Worm (Caenorhabditis elegans) whole organism, young adult: ENCODE results near the gene ZC506.1.

ENCODE experiments used
- B0019.2 ChIP-seq: fragments of 200-800 bp; sonication (Bioruptor generic); conservative IDR thresholded peaks from 2 replicates; pipeline ENCODE4 v1.3.6; 2022; ENCODE audit warnings: missing genetic modification reagents, missing genetic modification characterization, missing compliant biosample characterization
- B0035.1 ChIP-seq: sonication (generic microtip); optimal IDR thresholded peaks from 2 replicates; lab custom pipeline; 2016; ENCODE audit warnings: missing genetic modification characterization, mild to moderate bottlenecking, missing compliant biosample characterization, missing genotype, missing genetic modification reagents
- C06A6.2 ChIP-seq: fragments of 200-800 bp; sonication (Bioruptor generic); conservative IDR thresholded peaks from 2 replicates; pipeline ENCODE4 v1.3.6; 2022; ENCODE audit warnings: missing genetic modification characterization, missing compliant biosample characterization
- F22D6.2 ChIP-seq: sonication (generic microtip); optimal IDR thresholded peaks from 2 replicates; lab custom pipeline; 2016; ENCODE audit warnings: mild to moderate bottlenecking, missing genetic modification characterization, missing compliant biosample characterization
- F33H1.4 ChIP-seq: fragments of 200-800 bp; sonication (Bioruptor generic); IDR thresholded peaks from 2 replicates; pipeline ENCODE4 v1.3.6; 2022; ENCODE audit warnings: missing genetic modification reagents, missing genetic modification characterization, missing compliant biosample characterization
- akir-1 ChIP-seq: fragments of 200-800 bp; sonication (Bioruptor generic); optimal IDR thresholded peaks from 2 replicates; lab custom pipeline; 2018; ENCODE audit warnings: mild to moderate bottlenecking, missing genetic modification characterization, moderate library complexity, missing compliant biosample characterization
- aptf-3 ChIP-seq: fragments of 200-800 bp; sonication (Bioruptor generic); IDR thresholded peaks from 2 replicates; pipeline ENCODE4 v1.3.6; 2022; ENCODE audit warnings: missing genetic modification characterization, missing compliant biosample characterization
- athp-1 ChIP-seq: sonication (generic microtip); optimal IDR thresholded peaks from 2 replicates; lab custom pipeline; 2017; ENCODE audit warnings: mild to moderate bottlenecking, missing genetic modification characterization, missing compliant biosample characterization
- attf-3 ChIP-seq: fragments of 200-800 bp; sonication (Bioruptor generic); conservative IDR thresholded peaks from 2 replicates; pipeline ENCODE4 v1.3.6; 2022; ENCODE audit warnings: missing genetic modification reagents, missing genetic modification characterization, missing compliant biosample characterization
- attf-5 ChIP-seq: fragments of 200-800 bp; sonication (Bioruptor generic); optimal IDR thresholded peaks from 2 replicates; lab custom pipeline; 2018; ENCODE audit warnings: mild to moderate bottlenecking, missing genetic modification characterization, missing compliant biosample characterization
- bed-1 ChIP-seq: fragments of 200-800 bp; sonication (Bioruptor generic); IDR thresholded peaks from 2 replicates; pipeline ENCODE4 v1.3.6; 2022; ENCODE audit warnings: missing genetic modification reagents, missing genetic modification characterization, missing compliant biosample characterization
- cebp-2 ChIP-seq: fragments of 200-800 bp; sonication (Bioruptor generic); IDR thresholded peaks from 2 replicates; pipeline ENCODE4 v1.3.6; 2022; ENCODE audit warnings: missing genetic modification characterization, missing compliant biosample characterization
- ceh-100 ChIP-seq: fragments of 200-800 bp; sonication (Bioruptor generic); IDR thresholded peaks from 2 replicates; pipeline ENCODE4 v1.3.6; 2022; ENCODE audit warnings: missing genetic modification reagents, missing genetic modification characterization, missing compliant biosample characterization
- ceh-27 ChIP-seq: fragments of 200-800 bp; sonication (Bioruptor generic); optimal IDR thresholded peaks from 2 replicates; lab custom pipeline; 2018; ENCODE audit warnings: mild to moderate bottlenecking, missing genetic modification characterization, moderate library complexity, missing compliant biosample characterization
- ceh-58 ChIP-seq: fragments of 200-800 bp; sonication (Bioruptor generic); IDR thresholded peaks from 2 replicates; pipeline ENCODE4 v1.3.6; 2022; ENCODE audit warnings: missing genetic modification characterization, missing compliant biosample characterization
- dox-1 ChIP-seq: fragments of 200-800 bp; sonication (Bioruptor generic); IDR thresholded peaks from 2 replicates; pipeline ENCODE4 v1.3.6; 2022; ENCODE audit warnings: missing genetic modification reagents, missing genetic modification characterization, missing compliant biosample characterization
- egl-44 ChIP-seq: fragments of 200-800 bp; sonication (Bioruptor generic); IDR thresholded peaks from 2 replicates; pipeline ENCODE4 v1.3.6; 2022; ENCODE audit warnings: missing genetic modification reagents, missing genetic modification characterization, missing compliant biosample characterization
- egrh-3 ChIP-seq: fragments of 200-800 bp; sonication (Bioruptor generic); IDR thresholded peaks from 2 replicates; pipeline ENCODE4 v1.3.6; 2022; ENCODE audit warnings: missing genetic modification reagents, missing genetic modification characterization, missing compliant biosample characterization
- him-1 ChIP-seq: sonication (generic microtip); optimal IDR thresholded peaks from 2 replicates; lab custom pipeline; 2016; ENCODE audit warnings: missing genotype, missing genetic modification reagents, missing genetic modification characterization, missing compliant biosample characterization
- hmg-20 ChIP-seq: fragments of 200-800 bp; sonication (Bioruptor generic); IDR thresholded peaks from 2 replicates; pipeline ENCODE4 v1.3.6; 2022; ENCODE audit warnings: missing genetic modification reagents, missing genetic modification characterization, missing compliant biosample characterization
- lin-26 ChIP-seq: fragments of 200-800 bp; sonication (Bioruptor generic); IDR thresholded peaks from 2 replicates; pipeline ENCODE4 v1.3.6; 2022; ENCODE audit warnings: missing genetic modification reagents, missing genetic modification characterization, missing compliant biosample characterization
- lin-40 ChIP-seq: sonication (generic microtip); optimal IDR thresholded peaks from 2 replicates; lab custom pipeline; 2016; ENCODE audit warnings: missing genetic modification characterization, mild to moderate bottlenecking, missing compliant biosample characterization, missing genotype, missing genetic modification reagents
- lin-54 ChIP-seq: fragments of 200-800 bp; sonication (Bioruptor generic); optimal IDR thresholded peaks from 2 replicates; lab custom pipeline; 2018; ENCODE audit warnings: mild to moderate bottlenecking, missing genetic modification characterization, missing compliant biosample characterization
- madf-3 ChIP-seq: fragments of 200-800 bp; sonication (Bioruptor generic); IDR thresholded peaks from 2 replicates; pipeline ENCODE4 v1.3.6; 2022; ENCODE audit warnings: missing genetic modification reagents, missing genetic modification characterization, missing compliant biosample characterization
- nhr-120 ChIP-seq: fragments of 200-800 bp; sonication (Bioruptor generic); IDR thresholded peaks from 2 replicates; pipeline ENCODE4 v1.3.6; 2022; ENCODE audit warnings: missing genetic modification characterization, missing compliant biosample characterization
- pbrm-1 ChIP-seq: fragments of 200-800 bp; sonication (Bioruptor generic); IDR thresholded peaks from 2 replicates; pipeline ENCODE4 v1.3.6; 2022; ENCODE audit warnings: missing genetic modification reagents, missing genetic modification characterization, missing compliant biosample characterization
- rcor-1 ChIP-seq: fragments of 200-800 bp; sonication (Bioruptor generic); IDR thresholded peaks from 2 replicates; pipeline ENCODE4 v1.3.6; 2022; ENCODE audit warnings: missing genetic modification reagents, missing genetic modification characterization, missing compliant biosample characterization
- repo-1 ChIP-seq: sonication (generic microtip); optimal IDR thresholded peaks from 2 replicates; lab custom pipeline; 2017; ENCODE audit warnings: mild to moderate bottlenecking, missing genetic modification characterization, missing compliant biosample characterization
- sdz-38 ChIP-seq: sonication (generic microtip); optimal IDR thresholded peaks from 2 replicates; lab custom pipeline; 2016; ENCODE audit warnings: missing genotype, missing genetic modification characterization, missing compliant biosample characterization
- snpc-1.3 ChIP-seq: sonication (generic microtip); optimal IDR thresholded peaks from 2 replicates; lab custom pipeline; 2017; ENCODE audit warnings: missing genetic modification characterization, mild to moderate bottlenecking, missing compliant biosample characterization, antibody characterized with exemption, moderate library complexity, missing genotype, missing genetic modification reagents; ENCODE audit not compliant: insufficient read depth
- snpc-4 ChIP-seq, 5 experiments: fragments of 150-350 bp in 1 of 5; sonication (generic microtip) in 4 of 5; optimal IDR thresholded peaks; 2 replicates each; lab custom pipeline; 2014 to 2018; ENCODE audit warnings: missing genetic modification characterization in 5 of 5, missing biosample characterization in 3 of 5, antibody characterized with exemption in 2 of 5, mild to moderate bottlenecking in 2 of 5, missing compliant biosample characterization in 2 of 5, missing genotype in 2 of 5, moderate library complexity in 2 of 5, missing genetic modification reagents in 1 of 5
- somi-1 ChIP-seq: fragments of 200-800 bp; sonication (Bioruptor generic); optimal IDR thresholded peaks from 2 replicates; lab custom pipeline; 2018; ENCODE audit warnings: mild to moderate bottlenecking, missing genetic modification characterization, missing compliant biosample characterization
- tlf-1 ChIP-seq: fragments of 200-800 bp; sonication (Bioruptor generic); optimal IDR thresholded peaks from 2 replicates; lab custom pipeline; 2018; ENCODE audit warnings: mild to moderate bottlenecking, missing genetic modification characterization, missing compliant biosample characterization

ZC506.1 gene

DNA sequence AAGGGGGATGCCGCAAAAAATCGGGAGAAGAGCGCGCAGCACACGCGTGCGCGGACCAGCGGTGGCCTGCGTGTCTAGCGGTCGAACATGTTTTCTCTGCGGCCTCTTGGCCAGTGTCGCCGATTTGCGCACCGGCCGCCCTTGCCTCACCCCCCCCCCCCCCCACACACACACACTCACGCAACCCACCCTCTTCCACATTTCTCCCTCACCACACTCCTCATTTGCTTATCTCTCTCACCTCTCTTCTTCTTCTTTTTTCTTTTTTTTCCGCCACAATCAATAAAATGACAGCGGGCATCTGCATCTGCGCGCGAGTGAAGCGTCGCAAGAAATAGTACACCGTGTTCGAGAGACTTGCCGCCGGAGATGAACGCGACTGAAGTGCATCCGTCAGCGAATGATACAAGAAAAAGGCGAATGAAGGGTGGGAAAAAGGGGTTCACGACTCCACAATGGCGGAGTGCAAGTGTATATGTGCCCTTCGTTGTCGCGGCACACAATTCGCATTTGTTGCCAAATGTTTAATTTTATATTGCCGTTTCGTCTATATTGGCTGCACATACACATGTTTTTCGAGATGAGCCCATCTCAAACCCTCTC, 40.9 kb downstream of the ZC506.1 start (continued):
- TF ChIP-seq attf-5 (GFP tag; lab: Kevin White, UChicago) (peak; percentile 69), sdz-38 (tag; lab: Kevin White, UChicago) (no peak), ceh-27 (peak; percentile 60), athp-1 (tag; lab: Kevin White, UChicago) (no peak), lin-54 (no peak), dox-1 (peak; percentile 52), aptf-3 (GFP tag; lab: Robert Waterston, UW) (no peak), repo-1 (tag; lab: Kevin White, UChicago) (peak; percentile 29), ceh-100 (GFP tag; lab: Robert Waterston, UW) (no peak), egrh-3 (GFP tag; lab: Robert Waterston, UW) (peak; percentile 99), bed-1 (no peak), egl-44 (GFP tag; lab: Robert Waterston, UW) (no peak), ceh-58 (GFP tag; lab: Robert Waterston, UW) (no peak), rcor-1 (GFP tag; lab: Robert Waterston, UW) (peak; percentile 41; the same call in 1 of the 2 replicates), snpc-1.3 (tag; lab: Kevin White, UChicago) (peak; percentile 14), pbrm-1 (GFP tag; lab: Robert Waterston, UW) (peak; percentile 60; the same call in 1 of the 2 replicates), C06A6.2 (GFP tag; lab: Robert Waterston, UW) (peak; percentile 43; the same call in 1 of the 2 replicates), akir-1 (GFP tag; lab: Kevin White, UChicago) (no peak), F22D6.2 (tag; lab: Kevin White, UChicago) (no peak), snpc-4 (GFP tag; optimal IDR thresholded peaks at IDR 0.05; lab: Kevin White, UChicago) (no peak), snpc-4 (tag; optimal IDR thresholded peaks at IDR 0.05; lab: Kevin White, UChicago) (no peak)

DNA sequence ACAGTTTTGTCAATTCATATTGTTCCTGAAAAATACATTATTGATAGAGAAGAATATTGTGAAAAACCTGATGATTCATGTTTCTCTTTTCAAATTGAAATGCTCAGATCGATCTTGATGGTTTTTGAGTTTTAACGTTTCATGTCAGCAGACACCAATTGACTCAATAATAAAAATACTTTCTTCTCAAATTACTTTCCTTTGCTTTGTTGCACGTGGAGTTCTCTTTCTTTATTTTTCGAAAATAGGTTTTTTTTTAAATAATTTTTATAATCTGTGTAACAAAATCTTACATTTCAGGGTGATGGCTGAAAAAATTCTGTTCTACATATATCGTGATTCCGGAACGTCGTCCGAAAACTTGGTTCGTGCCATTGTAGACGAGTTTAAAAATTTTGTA, 41.9 kb downstream of the ZC506.1 start, which contains the start of gene F19C6.2:
TSS of gene F19C6.2 (plus strand) at position 301 of the 400 bp plus-strand sequence.
- TF ChIP-seq tlf-1 (GFP tag; lab: Kevin White, UChicago) (no peak), madf-3 (GFP tag; lab: Robert Waterston, UW) (no peak), attf-3 (no peak), somi-1 (GFP tag; lab: Kevin White, UChicago) (no peak), him-1 (tag; lab: Kevin White, UChicago) (no peak), F33H1.4 (GFP tag; lab: Robert Waterston, UW) (no peak), hmg-20 (no peak), B0035.1 (tag; lab: Kevin White, UChicago) (no peak), lin-26 (GFP tag; lab: Robert Waterston, UW) (no peak), B0019.2 (GFP tag; lab: Robert Waterston, UW) (no peak), dox-1 (no peak)

DNA sequence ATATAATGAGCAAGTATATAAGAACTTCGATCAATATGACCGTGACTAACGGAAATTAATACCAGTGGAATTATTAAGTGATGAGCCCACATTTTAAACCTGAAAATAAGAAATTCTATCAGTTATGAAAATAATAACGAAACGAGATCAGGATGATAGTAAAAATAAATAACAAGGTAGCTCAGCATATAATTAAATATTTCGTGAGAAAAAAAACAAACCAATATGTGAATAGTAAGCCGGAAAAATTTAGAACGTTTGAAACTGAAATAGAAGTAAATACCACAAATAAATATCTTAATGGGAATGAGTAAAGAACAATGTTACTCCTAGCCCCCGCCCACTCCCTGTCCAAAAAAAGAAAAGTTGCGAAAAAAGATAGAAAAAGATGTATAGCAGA, 49.9 kb downstream of the ZC506.1 start, which contains the start of gene F19C6.3:
TSS of gene F19C6.3 (minus strand) at position 101 of the 400 bp plus-strand sequence.
- no peak for TF ChIP-seq nhr-120 (GFP tag; lab: Robert Waterston, UW)

DNA sequence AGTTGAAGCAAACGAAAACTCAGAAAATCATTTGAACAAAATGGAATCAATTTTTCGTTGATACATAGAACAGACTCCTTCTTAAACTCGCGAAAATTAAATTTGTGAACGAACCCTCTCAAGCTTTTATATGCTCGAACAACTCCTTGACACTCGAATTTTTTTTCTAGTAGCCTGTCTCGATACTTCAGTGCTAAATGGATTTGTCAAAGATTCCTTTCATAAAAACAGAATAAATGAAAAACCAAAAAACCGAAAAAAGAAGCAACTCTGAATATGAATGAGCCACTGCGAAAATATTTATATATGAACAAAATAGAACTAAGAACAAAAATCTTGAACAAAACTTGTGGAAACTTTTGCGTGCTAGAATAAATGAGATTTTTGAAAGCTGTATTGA, 51.2 kb downstream of the ZC506.1 start:
- TF ChIP-seq B0035.1 (tag; lab: Kevin White, UChicago) (no peak), cebp-2 (GFP tag; lab: Robert Waterston, UW) (no peak), lin-40 (tag; lab: Kevin White, UChicago) (no peak)
